Fruit fly (Drosophila melanogaster) whole organism, prepupa: ENCODE measurements around the gene SPH93.

Experiments used
- CG11902 ChIP-seq: fragments of 200-800 bp; sonication (Bioruptor generic); optimal IDR thresholded peaks from 3 replicates; lab custom pipeline; 2016; ENCODE audit warnings: missing biosample characterization, missing genetic modification characterization
- CG3919 ChIP-seq: fragments of 200-800 bp; sonication (Bioruptor generic); optimal IDR thresholded peaks from 3 replicates; lab custom pipeline; 2016; ENCODE audit warnings: missing biosample characterization, missing genetic modification characterization
- CG6276 ChIP-seq: fragments of 200-800 bp; sonication (Bioruptor generic); optimal IDR thresholded peaks from 2 replicates; lab custom pipeline; 2017; ENCODE audit warnings: missing biosample characterization, mild to moderate bottlenecking, missing genetic modification characterization
- CG6808 ChIP-seq: fragments of 200-800 bp; sonication (Bioruptor generic); optimal IDR thresholded peaks from 3 replicates; lab custom pipeline; 2017; ENCODE audit warnings: missing biosample characterization, missing genetic modification characterization, mild to moderate bottlenecking, moderate library complexity, missing genetic modification reagents
- CG8119 ChIP-seq: fragments of 200-800 bp; sonication (Bioruptor generic); IDR thresholded peaks from 3 replicates; pipeline ENCODE4 v1.3.6; 2022; ENCODE audit warnings: missing biosample characterization, missing genetic modification characterization
- Ets21C ChIP-seq: fragments of 200-800 bp; sonication (Bioruptor generic); optimal IDR thresholded peaks from 3 replicates; lab custom pipeline; 2016; ENCODE audit warnings: missing biosample characterization, missing genetic modification characterization
- Lpt ChIP-seq: fragments of 200-800 bp; sonication (Bioruptor generic); optimal IDR thresholded peaks from 3 replicates; lab custom pipeline; 2016; ENCODE audit warnings: missing biosample characterization, missing genetic modification characterization
- Sox14 ChIP-seq: fragments of 200-800 bp; sonication (Bioruptor generic); optimal IDR thresholded peaks from 3 replicates; lab custom pipeline; 2016; ENCODE audit warnings: missing biosample characterization, missing genetic modification characterization
- achi ChIP-seq: fragments of 200-800 bp; sonication (Bioruptor generic); optimal IDR thresholded peaks from 3 replicates; lab custom pipeline; 2016; ENCODE audit warnings: missing biosample characterization, missing genetic modification characterization
- fd85E ChIP-seq: fragments of 200-800 bp; sonication (Bioruptor generic); optimal IDR thresholded peaks from 3 replicates; lab custom pipeline; 2016; ENCODE audit warnings: missing biosample characterization, missing genetic modification characterization
- lz ChIP-seq: fragments of 200-800 bp; sonication (Bioruptor generic); optimal IDR thresholded peaks from 3 replicates; lab custom pipeline; 2016; ENCODE audit warnings: missing biosample characterization, missing genetic modification characterization

DNA sequence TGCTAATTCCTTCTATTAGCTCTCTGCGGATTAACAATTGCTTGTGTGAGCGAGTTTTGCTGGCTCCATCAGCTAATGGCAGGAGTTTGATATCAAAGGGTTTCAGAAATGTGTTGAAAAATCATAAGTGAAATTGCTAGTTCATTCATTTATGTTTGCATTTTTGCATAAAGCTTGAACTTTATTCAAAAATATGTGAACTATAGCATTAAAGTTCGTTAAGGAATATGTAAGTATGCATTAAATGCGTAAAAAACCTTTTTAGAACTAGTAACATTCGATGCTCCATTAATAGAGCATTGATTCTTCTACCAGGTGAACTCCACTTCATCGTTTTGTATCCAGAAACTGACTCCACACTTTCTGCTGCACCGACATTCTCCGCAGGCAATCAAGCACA is 37.0 kb upstream of the SPH93 start:
- no peak for TF ChIP-seq lz
- TF ChIP-seq Sox14: no peak
- TF ChIP-seq Ets21C (GFP tag; lab: Kevin White, UChicago): no peak
- no peak for TF ChIP-seq fd85E (GFP tag; lab: Kevin White, UChicago)
- no peak for TF ChIP-seq achi (GFP tag; lab: Kevin White, UChicago)
- TF ChIP-seq CG11902 (GFP tag; lab: Kevin White, UChicago): no peak
- TF ChIP-seq Lpt (GFP tag; lab: Kevin White, UChicago): no peak
- TF ChIP-seq CG3919: no peak
- peak; percentile 65 for TF ChIP-seq CG8119 (GFP tag; lab: Robert Waterston, UW)
- no peak for TF ChIP-seq CG6808 (GFP tag; lab: Kevin White, UChicago)
- no peak for TF ChIP-seq CG6276
